Worm (Caenorhabditis elegans) whole organism, L1 larva: ENCODE data around the gene kin-24.

Experiments
- aha-1 ChIP-seq: fragments of 150-350 bp; optimal IDR thresholded peaks from 2 replicates; lab custom pipeline; 2014; ENCODE audit warnings: missing biosample characterization, missing genetic modification characterization
- alr-1 ChIP-seq: fragments of 200-800 bp; sonication (Bioruptor generic); optimal IDR thresholded peaks from 2 replicates; lab custom pipeline; 2018; ENCODE audit warnings: borderline replicate concordance, mild to moderate bottlenecking, missing genetic modification characterization, missing compliant biosample characterization
- aly-2 ChIP-seq: fragments of 150-350 bp; optimal IDR thresholded peaks from 2 replicates; lab custom pipeline; 2014; ENCODE audit warnings: missing biosample characterization, missing genetic modification characterization
- ama-1 ChIP-seq: fragments of 150-350 bp; optimal IDR thresholded peaks from 2 replicates; lab custom pipeline; 2014
- blmp-1 ChIP-seq: fragments of 150-350 bp; optimal IDR thresholded peaks from 2 replicates; lab custom pipeline; 2014; ENCODE audit warnings: missing biosample characterization, missing genetic modification characterization
- ceh-88 ChIP-seq: fragments of 200-800 bp; sonication (Bioruptor generic); IDR thresholded peaks from 2 replicates; pipeline ENCODE4 v1.3.6; 2022; ENCODE audit warnings: missing genetic modification characterization, missing compliant biosample characterization
- ceh-90 ChIP-seq: sonication (generic microtip); optimal IDR thresholded peaks from 2 replicates; lab custom pipeline; 2016; ENCODE audit warnings: missing genetic modification characterization, missing compliant biosample characterization
- dpl-1 ChIP-seq, 3 experiments: fragments of 150-350 bp in 2 of 3; sonication (generic microtip) in 1 of 3; optimal IDR thresholded peaks; 2 replicates each; lab custom pipeline; 2014 to 2017; ENCODE audit warnings: missing biosample characterization in 3 of 3, missing genetic modification characterization in 3 of 3, missing genetic modification reagents in 3 of 3
- dsc-1 ChIP-seq: sonication (generic microtip); optimal IDR thresholded peaks from 2 replicates; lab custom pipeline; 2016; ENCODE audit warnings: mild to moderate bottlenecking, missing genetic modification characterization, missing compliant biosample characterization
- efl-1 ChIP-seq, 4 experiments: fragments of 150-350 bp; optimal IDR thresholded peaks in 3 of 4; peaks in 1 of 4; 1 replicate in 1 of 4; 2 replicates in 3 of 4; lab custom pipeline; 2014; ENCODE audit warnings: missing biosample characterization in 2 of 4, missing genetic modification characterization in 2 of 4, missing genetic modification reagents in 2 of 4
- elt-2 ChIP-seq: sonication (generic microtip); optimal IDR thresholded peaks from 2 replicates; lab custom pipeline; 2016; ENCODE audit warnings: missing genetic modification characterization, mild to moderate bottlenecking, inconsistent platforms, missing compliant biosample characterization, missing genetic modification reagents
- ets-5 ChIP-seq: fragments of 200-800 bp; sonication (Bioruptor generic); IDR thresholded peaks from 2 replicates; pipeline ENCODE4 v1.3.6; 2022; ENCODE audit warnings: missing genetic modification characterization, missing compliant biosample characterization
- fkh-4 ChIP-seq: sonication (generic microtip); optimal IDR thresholded peaks from 2 replicates; lab custom pipeline; 2016; ENCODE audit warnings: missing compliant biosample characterization, missing genetic modification characterization, borderline replicate concordance
- fkh-8 ChIP-seq: sonication (generic microtip); optimal IDR thresholded peaks from 2 replicates; lab custom pipeline; 2016; ENCODE audit warnings: mild to moderate bottlenecking, missing genetic modification characterization, missing compliant biosample characterization
- fos-1 ChIP-seq: fragments of 150-350 bp; optimal IDR thresholded peaks from 2 replicates; lab custom pipeline; 2014; ENCODE audit warnings: missing biosample characterization, missing genetic modification characterization
- hpl-2 ChIP-seq: fragments of 150-350 bp; optimal IDR thresholded peaks from 2 replicates; lab custom pipeline; 2014; ENCODE audit warnings: missing biosample characterization, missing genetic modification reagents, missing genetic modification characterization
- irx-1 ChIP-seq: sonication (generic microtip); optimal IDR thresholded peaks from 2 replicates; lab custom pipeline; 2016; ENCODE audit warnings: missing genetic modification characterization, missing compliant biosample characterization
- isw-1 ChIP-seq: fragments of 200-800 bp; sonication (Bioruptor generic); IDR thresholded peaks from 2 replicates; pipeline ENCODE4 v1.3.6; 2022; ENCODE audit warnings: missing genetic modification characterization, missing compliant biosample characterization
- jun-1 ChIP-seq: fragments of 150-350 bp; optimal IDR thresholded peaks from 2 replicates; lab custom pipeline; 2014; ENCODE audit warnings: missing biosample characterization, missing genetic modification reagents, missing genetic modification characterization
- lin-14 ChIP-seq: fragments of 200-800 bp; sonication (Bioruptor generic); optimal IDR thresholded peaks from 2 replicates; lab custom pipeline; 2018; ENCODE audit warnings: mild to moderate bottlenecking, missing genetic modification characterization, moderate library complexity, missing compliant biosample characterization
- lin-35 ChIP-seq, 2 experiments: fragments of 150-350 bp; optimal IDR thresholded peaks; 2 replicates each; lab custom pipeline; 2014; ENCODE audit warnings: missing biosample characterization in 2 of 2, missing genetic modification characterization in 2 of 2, missing genetic modification reagents in 2 of 2
- lin-39 ChIP-seq: fragments of 150-350 bp; optimal IDR thresholded peaks from 2 replicates; lab custom pipeline; 2014; ENCODE audit warnings: missing biosample characterization, missing genetic modification reagents, missing genetic modification characterization
- lir-3 ChIP-seq: sonication (generic microtip); optimal IDR thresholded peaks from 2 replicates; lab custom pipeline; 2016; ENCODE audit warnings: mild to moderate bottlenecking, missing genetic modification characterization, moderate library complexity, missing compliant biosample characterization; ENCODE audit not compliant: poor library complexity
- mdl-1 ChIP-seq, 2 experiments: fragments of 150-350 bp; optimal IDR thresholded peaks; 2 replicates each; lab custom pipeline; 2014 to 2017; ENCODE audit warnings: missing biosample characterization in 2 of 2, missing genetic modification characterization in 2 of 2, inconsistent platforms in 1 of 2
- mef-2 ChIP-seq: fragments of 150-350 bp; optimal IDR thresholded peaks from 2 replicates; lab custom pipeline; 2014; ENCODE audit warnings: missing biosample characterization, missing genetic modification characterization
- mep-1 ChIP-seq: fragments of 150-350 bp; optimal IDR thresholded peaks from 2 replicates; lab custom pipeline; 2014; ENCODE audit warnings: missing biosample characterization, missing genetic modification characterization
- nhr-237 ChIP-seq: fragments of 150-350 bp; optimal IDR thresholded peaks from 2 replicates; lab custom pipeline; 2014; ENCODE audit warnings: missing biosample characterization, missing genetic modification characterization
- nhr-28 ChIP-seq: fragments of 150-350 bp; optimal IDR thresholded peaks from 2 replicates; lab custom pipeline; 2014; ENCODE audit warnings: missing biosample characterization, missing genetic modification characterization
- nhr-47 ChIP-seq: sonication (generic microtip); optimal IDR thresholded peaks from 2 replicates; lab custom pipeline; 2016; ENCODE audit warnings: mild to moderate bottlenecking, missing genetic modification characterization, moderate library complexity, missing compliant biosample characterization
- nhr-71 ChIP-seq: sonication (generic microtip); optimal IDR thresholded peaks from 2 replicates; lab custom pipeline; 2016; ENCODE audit warnings: mild to moderate bottlenecking, missing genetic modification characterization, moderate library complexity, missing compliant biosample characterization
- nhr-76 ChIP-seq: sonication (generic microtip); optimal IDR thresholded peaks from 2 replicates; lab custom pipeline; 2017; ENCODE audit warnings: missing biosample characterization, missing genetic modification characterization
- nhr-77 ChIP-seq: fragments of 150-350 bp; optimal IDR thresholded peaks from 2 replicates; lab custom pipeline; 2014; ENCODE audit warnings: missing biosample characterization, missing genetic modification characterization
- nhr-85 ChIP-seq: sonication (generic microtip); peaks from one replicate; lab custom pipeline; 2016; ENCODE audit warnings: missing genetic modification characterization, inconsistent platforms, missing compliant biosample characterization
- nhr-90 ChIP-seq: sonication (generic microtip); optimal IDR thresholded peaks from 2 replicates; lab custom pipeline; 2016; ENCODE audit warnings: mild to moderate bottlenecking, missing genetic modification characterization, missing compliant biosample characterization; ENCODE audit not compliant: poor library complexity
- rnt-1 ChIP-seq: sonication (generic microtip); optimal IDR thresholded peaks from 2 replicates; lab custom pipeline; 2016; ENCODE audit warnings: mild to moderate bottlenecking, missing genetic modification characterization, moderate library complexity, missing compliant biosample characterization
- skn-1 ChIP-seq: fragments of 150-350 bp; optimal IDR thresholded peaks from 2 replicates; lab custom pipeline; 2014; ENCODE audit warnings: missing biosample characterization, missing genetic modification characterization
- snu-23 ChIP-seq: sonication (generic microtip); optimal IDR thresholded peaks from 2 replicates; lab custom pipeline; 2016; ENCODE audit warnings: missing genetic modification characterization, missing compliant biosample characterization
- sox-4 ChIP-seq: sonication (generic microtip); optimal IDR thresholded peaks from 2 replicates; lab custom pipeline; 2016; ENCODE audit warnings: missing genetic modification characterization, missing compliant biosample characterization
- sptf-1 ChIP-seq: fragments of 150-350 bp; optimal IDR thresholded peaks from 2 replicates; lab custom pipeline; 2014; ENCODE audit warnings: missing biosample characterization, missing genetic modification characterization
- swsn-7 ChIP-seq: sonication (generic microtip); optimal IDR thresholded peaks from 2 replicates; lab custom pipeline; 2016; ENCODE audit warnings: missing genetic modification characterization, missing compliant biosample characterization
- tbx-2 ChIP-seq: sonication (generic microtip); optimal IDR thresholded peaks from 2 replicates; lab custom pipeline; 2016; ENCODE audit warnings: missing genetic modification characterization, missing compliant biosample characterization
- tlp-1 ChIP-seq: fragments of 150-350 bp; optimal IDR thresholded peaks from 2 replicates; lab custom pipeline; 2014; ENCODE audit warnings: missing biosample characterization, missing genetic modification characterization
- unc-62 ChIP-seq: fragments of 150-350 bp; optimal IDR thresholded peaks from 2 replicates; lab custom pipeline; 2014; ENCODE audit warnings: missing biosample characterization, missing genetic modification reagents, missing genetic modification characterization
- xbp-1 ChIP-seq: sonication (generic microtip); optimal IDR thresholded peaks from 2 replicates; lab custom pipeline; 2016; ENCODE audit warnings: missing genetic modification characterization, missing compliant biosample characterization
- zag-1 ChIP-seq: fragments of 150-350 bp; optimal IDR thresholded peaks from 2 replicates; lab custom pipeline; 2014; ENCODE audit warnings: missing biosample characterization, missing genetic modification characterization
- zip-4 ChIP-seq: fragments of 200-800 bp; sonication (Bioruptor generic); optimal IDR thresholded peaks from 2 replicates; lab custom pipeline; 2018; ENCODE audit warnings: mild to moderate bottlenecking, missing genetic modification characterization, moderate library complexity, missing compliant biosample characterization
- ztf-11 ChIP-seq, 2 experiments: sonication (generic microtip); optimal IDR thresholded peaks; 2 replicates each; lab custom pipeline; 2016 to 2017; ENCODE audit warnings: missing genetic modification characterization in 2 of 2, missing biosample characterization in 1 of 2, missing compliant biosample characterization in 1 of 2
- ztf-4 ChIP-seq: fragments of 150-350 bp; optimal IDR thresholded peaks from 2 replicates; lab custom pipeline; 2014; ENCODE audit warnings: missing biosample characterization, missing genetic modification characterization

Gene kin-24

DNA sequence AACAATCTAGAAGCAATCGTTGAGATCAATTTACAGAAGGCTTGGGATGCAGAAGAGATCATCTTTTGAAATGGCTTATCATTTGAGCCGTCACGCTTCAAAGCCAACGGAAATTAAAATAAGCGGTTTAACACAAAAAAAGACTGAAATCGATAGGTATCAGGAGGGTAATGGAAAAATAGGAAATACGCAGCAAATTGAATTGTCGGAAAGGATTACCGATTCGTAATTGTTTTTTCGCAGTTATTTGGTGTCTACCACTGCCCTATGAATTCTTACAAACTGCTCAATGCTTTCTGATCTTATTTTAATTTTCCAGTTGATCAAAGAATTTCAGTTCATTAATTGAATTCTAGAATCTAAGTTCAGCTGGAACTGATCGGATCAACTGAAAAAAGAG lies 29.4 kb downstream of the kin-24 start (continued):
- TF ChIP-seq alr-1 (tag; lab: Kevin White, UChicago), result no peak
- TF ChIP-seq, all 84 proteins: peak for 5

DNA sequence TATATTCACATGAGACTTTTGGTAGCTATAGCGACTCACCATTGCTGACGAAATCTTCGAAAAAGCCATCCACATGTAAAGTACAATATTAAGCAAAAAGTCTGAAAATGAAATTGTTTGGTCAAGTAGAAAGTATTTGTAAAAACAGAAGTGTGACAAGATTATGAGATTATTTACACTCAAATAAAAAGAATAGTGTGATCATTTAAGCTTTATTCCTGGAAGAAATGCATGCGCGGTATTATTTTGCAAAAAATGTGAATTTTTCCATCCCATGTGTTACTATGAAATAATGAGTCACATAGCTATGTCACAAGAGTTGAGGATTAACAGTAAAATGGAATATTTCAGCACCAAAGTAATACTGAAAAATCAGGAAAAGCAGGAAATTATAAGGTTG lies 30.3 kb downstream of the kin-24 start, which contains the start of gene dct-15:
TSS of gene dct-15 (minus strand) at position 101 of the 400 bp plus-strand sequence.
- TF ChIP-seq nhr-237 (tag; lab: Kevin White, UChicago) (no peak), ztf-11 (tag; optimal IDR thresholded peaks at IDR 0.05; lab: Kevin White, UChicago) (no peak), zip-4 (GFP tag; lab: Kevin White, UChicago) (no peak), lin-14 (GFP tag; lab: Kevin White, UChicago) (no peak), fos-1 (no peak), dsc-1 (peak; percentile 71), tbx-2 (tag; lab: Kevin White, UChicago) (no peak), nhr-77 (tag; lab: Kevin White, UChicago) (no peak), nhr-28 (tag; lab: Kevin White, UChicago) (no peak), nhr-76 (tag; lab: Kevin White, UChicago) (no peak), lin-35 (GFP tag; optimal IDR thresholded peaks at IDR 0.05; lab: Kevin White, UChicago) (no peak), unc-62 (GFP tag; lab: Kevin White, UChicago) (no peak), fkh-4 (tag; lab: Kevin White, UChicago) (no peak), fkh-8 (tag; lab: Kevin White, UChicago) (peak; percentile 68), nhr-47 (tag; lab: Kevin White, UChicago) (peak; percentile 26), irx-1 (tag; lab: Kevin White, UChicago) (no peak), efl-1 (optimal IDR thresholded peaks at IDR 0.05; lab: Kevin White, UChicago) (no peak), efl-1 (GFP tag; optimal IDR thresholded peaks at IDR 0.05 in 1 of 2; lab: Kevin White, UChicago) (no peak), blmp-1 (no peak), sox-4 (peak; percentile 31), mef-2 (tag; lab: Kevin White, UChicago) (no peak), isw-1 (GFP tag; lab: Robert Waterston, UW) (no peak), ceh-88 (no peak), alr-1 (tag; lab: Kevin White, UChicago) (no peak), zag-1 (tag; lab: Kevin White, UChicago) (no peak), nhr-71 (tag; lab: Kevin White, UChicago) (peak; percentile 31), ceh-90 (tag; lab: Kevin White, UChicago) (no peak), ets-5 (GFP tag; lab: Robert Waterston, UW) (no peak)

DNA sequence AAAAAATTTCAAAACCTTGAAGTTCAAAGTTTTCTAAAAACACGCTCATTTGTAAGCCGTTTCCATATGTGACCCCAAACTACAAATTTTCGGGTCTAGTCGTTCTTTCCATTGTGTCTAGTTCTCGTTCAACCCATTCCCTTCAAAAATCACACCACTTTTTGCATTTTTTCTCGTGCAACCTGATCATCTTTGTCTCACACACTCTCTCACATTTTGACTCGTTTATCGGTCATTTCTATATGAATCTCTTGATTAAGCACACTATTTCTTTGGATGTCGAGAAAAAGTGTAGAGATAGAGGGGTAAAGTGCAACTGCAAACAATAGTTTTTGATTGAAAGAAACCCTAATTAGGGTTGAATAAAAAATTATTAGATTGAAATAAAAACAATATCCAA lies 37.3 kb downstream of the kin-24 start:
- TF ChIP-seq efl-1 (optimal IDR thresholded peaks at IDR 0.05; lab: Kevin White, UChicago), result peak; percentile 39 to 54
- TF ChIP-seq efl-1 (GFP tag; optimal IDR thresholded peaks at IDR 0.05 in 1 of 2; lab: Kevin White, UChicago), result peak; percentile 34 to 94
- TF ChIP-seq mep-1 (tag; lab: Kevin White, UChicago), result peak; percentile 87
- TF ChIP-seq jun-1, result peak; percentile 65
- TF ChIP-seq skn-1 (tag; lab: Kevin White, UChicago), result peak; percentile 18
- TF ChIP-seq ets-5 (GFP tag; lab: Robert Waterston, UW), result no peak
- TF ChIP-seq zip-4 (GFP tag; lab: Kevin White, UChicago), result no peak
- peak; percentile 50 for TF ChIP-seq rnt-1
- TF ChIP-seq ama-1, result no peak
- TF ChIP-seq fkh-4 (tag; lab: Kevin White, UChicago), result no peak
- peak; percentile 64 for TF ChIP-seq elt-2 (tag; lab: Kevin White, UChicago)
- no peak for TF ChIP-seq ztf-11 (tag; optimal IDR thresholded peaks at IDR 0.05; lab: Kevin White, UChicago)
- peak; percentile 62 for TF ChIP-seq aly-2
- no peak for TF ChIP-seq lin-39
- peak; percentile 26 for TF ChIP-seq tbx-2 (tag; lab: Kevin White, UChicago)
- peak; percentile 61 for TF ChIP-seq nhr-90
- TF ChIP-seq mdl-1 (tag; optimal IDR thresholded peaks at IDR 0.05; lab: Kevin White, UChicago), result peak in 1 of 2 experiments; percentile 47
- TF ChIP-seq nhr-77 (tag; lab: Kevin White, UChicago), result peak; percentile 38
- TF ChIP-seq ztf-4, result peak; percentile 31
- peak; percentile 41 for TF ChIP-seq xbp-1
- TF ChIP-seq hpl-2 (GFP tag; lab: Kevin White, UChicago), result no peak
- no peak for TF ChIP-seq tlp-1 (tag; lab: Kevin White, UChicago)
- TF ChIP-seq sptf-1 (tag; lab: Kevin White, UChicago), result no peak
- TF ChIP-seq swsn-7, result peak; percentile 32
- peak; percentile 85 for TF ChIP-seq lin-14 (GFP tag; lab: Kevin White, UChicago)
- peak; percentile 34 for TF ChIP-seq lir-3
- peak; percentile 17 for TF ChIP-seq irx-1 (tag; lab: Kevin White, UChicago)
- no peak for TF ChIP-seq aha-1 (tag; lab: Kevin White, UChicago)
- peak; percentile 82 for TF ChIP-seq snu-23 (GFP tag; lab: Kevin White, UChicago)
- TF ChIP-seq dpl-1 (GFP tag; optimal IDR thresholded peaks at IDR 0.05; lab: Kevin White, UChicago), result peak in 2 of 3 experiments; percentile 36 to 46
- TF ChIP-seq nhr-85, result peak; percentile 87
- TF ChIP-seq blmp-1, result peak; percentile 69
